Worm (Caenorhabditis elegans) whole organism, midembryonic: ENCODE results near the gene F58A6.1.

Experiments
- T22C8.4 ChIP-seq: fragments of 200-800 bp; sonication (Bioruptor generic); IDR thresholded peaks from 2 replicates; pipeline ENCODE4 v1.3.6; 2022; ENCODE audit warnings: missing genetic modification characterization, missing compliant biosample characterization
- cog-1 ChIP-seq: sonication (generic microtip); optimal IDR thresholded peaks from 2 replicates; lab custom pipeline; 2016; ENCODE audit warnings: missing genetic modification characterization, missing compliant biosample characterization
- flt-1 ChIP-seq: fragments of 200-800 bp; sonication (Bioruptor generic); IDR thresholded peaks from 2 replicates; pipeline ENCODE4 v1.3.6; 2022; ENCODE audit warnings: missing genetic modification characterization, missing compliant biosample characterization
- klf-2 ChIP-seq: fragments of 200-800 bp; sonication (Bioruptor generic); conservative IDR thresholded peaks from 2 replicates; pipeline ENCODE4 v1.3.6; 2022; ENCODE audit warnings: missing genetic modification reagents, missing genetic modification characterization, missing compliant biosample characterization
- med-1 ChIP-seq: sonication (generic microtip); optimal IDR thresholded peaks from 2 replicates; lab custom pipeline; 2017; ENCODE audit warnings: missing genetic modification characterization, mild to moderate bottlenecking, missing compliant biosample characterization, antibody characterized with exemption, missing genetic modification reagents; ENCODE audit not compliant: insufficient read depth
- ref-1 ChIP-seq: fragments of 200-800 bp; sonication (Bioruptor generic); conservative IDR thresholded peaks from 2 replicates; pipeline ENCODE4 v1.3.6; 2022; ENCODE audit warnings: missing genetic modification reagents, missing genetic modification characterization, missing compliant biosample characterization
- tab-1 ChIP-seq: fragments of 200-800 bp; sonication (Bioruptor generic); IDR thresholded peaks from 2 replicates; pipeline ENCODE4 v1.3.6; 2022; ENCODE audit warnings: missing genetic modification characterization, missing compliant biosample characterization
- ztf-23 ChIP-seq: fragments of 200-800 bp; sonication (Bioruptor generic); IDR thresholded peaks from 2 replicates; pipeline ENCODE4 v1.3.6; 2022; ENCODE audit warnings: missing genetic modification reagents, missing genetic modification characterization, missing compliant biosample characterization
- ztf-29 ChIP-seq: fragments of 200-800 bp; sonication (Bioruptor generic); IDR thresholded peaks from 2 replicates; pipeline ENCODE4 v1.3.6; 2022; ENCODE audit warnings: missing genetic modification reagents, missing genetic modification characterization, missing compliant biosample characterization

DNA sequence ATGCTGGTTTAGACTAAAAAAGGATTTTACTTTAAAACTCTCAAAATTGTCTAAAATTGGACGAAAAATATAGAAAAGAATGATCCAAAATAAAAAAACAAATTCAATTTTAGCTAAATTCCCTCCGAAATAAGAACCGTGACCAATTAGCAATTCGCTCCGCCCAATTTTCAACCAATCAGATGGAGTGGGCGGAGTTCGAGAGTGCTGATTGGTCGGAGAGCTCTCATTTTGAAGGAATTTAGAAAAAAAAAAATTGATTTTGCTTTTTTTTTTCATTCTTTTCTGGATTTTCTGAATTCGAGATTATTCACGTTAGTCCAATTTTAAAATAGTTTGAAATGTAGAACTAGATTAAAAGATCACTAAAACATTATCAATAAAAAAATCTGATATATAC is 43.7 kb upstream of the F58A6.1 start:
- TF ChIP-seq ztf-29 (GFP tag; lab: Robert Waterston, UW) (no peak), med-1 (no peak), ztf-23 (GFP tag; lab: Robert Waterston, UW) (no peak), tab-1 (GFP tag; lab: Robert Waterston, UW) (no peak), T22C8.4 (GFP tag; lab: Robert Waterston, UW) (no peak), ref-1 (no peak), flt-1 (GFP tag; lab: Robert Waterston, UW) (no peak), klf-2 (no peak), cog-1 (no peak)
